Worm (Caenorhabditis elegans): ENCODE data around the gene C47D2.1.

- TF ChIP-seq dao-5 (tag; optimal IDR thresholded peaks at IDR 0.05) (no peak), him-1 (tag; optimal IDR thresholded peaks at IDR 0.05) (no peak)
These were observed 4.6 kb downstream of the C47D2.1 start, which contains the start of gene K02A6.1 for ce11 chrX:8219428-8219827.
